Fruit fly (Drosophila melanogaster) whole organism, prepupa: ENCODE results near the gene Shaw.

ENCODE experiments used
- CG16779 ChIP-seq: fragments of 200-800 bp; sonication (Bioruptor generic); optimal IDR thresholded peaks from 3 replicates; lab custom pipeline; 2017; ENCODE audit warnings: missing biosample characterization, mild to moderate bottlenecking, missing genetic modification characterization
- CG32006 ChIP-seq: fragments of 200-800 bp; sonication (Bioruptor generic); optimal IDR thresholded peaks from 3 replicates; lab custom pipeline; 2017; ENCODE audit warnings: missing biosample characterization, mild to moderate bottlenecking, missing genetic modification characterization
- CG6854 ChIP-seq: fragments of 200-800 bp; sonication (Bioruptor generic); optimal IDR thresholded peaks from 2 replicates; lab custom pipeline; 2017; ENCODE audit warnings: missing biosample characterization, mild to moderate bottlenecking, missing genetic modification characterization
- Gug ChIP-seq: fragments of 200-800 bp; sonication (Bioruptor generic); IDR thresholded peaks from 2 replicates; pipeline ENCODE4 v1.3.6; 2022; ENCODE audit warnings: missing biosample characterization, missing genetic modification characterization
- Hr39 ChIP-seq: fragments of 200-800 bp; sonication (Bioruptor generic); optimal IDR thresholded peaks from 2 replicates; lab custom pipeline; 2016; ENCODE audit warnings: missing biosample characterization, missing genetic modification characterization
- fd85E ChIP-seq: fragments of 200-800 bp; sonication (Bioruptor generic); optimal IDR thresholded peaks from 3 replicates; lab custom pipeline; 2016; ENCODE audit warnings: missing biosample characterization, missing genetic modification characterization
- topi ChIP-seq: fragments of 200-800 bp; sonication (Bioruptor generic); optimal IDR thresholded peaks from 3 replicates; lab custom pipeline; 2016; ENCODE audit warnings: missing biosample characterization, missing genetic modification characterization

DNA sequence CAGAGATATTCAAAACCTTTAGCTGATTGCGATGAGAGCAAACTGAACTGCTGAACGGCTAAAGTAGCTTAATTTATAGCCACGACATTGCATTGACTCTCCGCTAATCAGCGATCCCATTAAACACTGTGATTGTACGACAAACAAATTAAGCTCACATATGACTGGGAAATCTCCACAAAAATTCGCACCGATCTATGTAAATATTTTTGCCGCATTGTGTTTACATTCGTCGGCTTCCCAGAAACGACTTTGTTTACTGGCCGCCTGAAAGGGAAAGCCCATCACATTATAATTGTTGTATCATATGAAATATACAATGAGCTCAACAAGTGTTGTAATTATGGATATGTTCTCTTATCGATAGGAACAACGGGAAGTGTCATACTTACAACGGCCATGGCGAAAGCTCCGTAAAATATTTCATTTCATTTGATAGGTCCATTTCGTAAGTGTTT, 22.6 kb upstream of the Shaw start, which contains the start of gene CG16713:
- no peak for TF ChIP-seq Hr39 (GFP tag; lab: Kevin White, UChicago)
- no peak for TF ChIP-seq fd85E
- TF ChIP-seq Gug (GFP tag; lab: Robert Waterston, UW): no peak
- TF ChIP-seq CG6854 (GFP tag; lab: Kevin White, UChicago): no peak
- TF ChIP-seq topi (GFP tag; lab: Kevin White, UChicago): no peak
- no peak for TF ChIP-seq CG16779
- TF ChIP-seq CG32006 (GFP tag; lab: Kevin White, UChicago): no peak
